Worm (Caenorhabditis elegans): ENCODE results near the gene metl-5.
A peak's percentile ranks its signal among the peaks of the same experiment; 100 is the strongest.

Gene metl-5

DNA sequence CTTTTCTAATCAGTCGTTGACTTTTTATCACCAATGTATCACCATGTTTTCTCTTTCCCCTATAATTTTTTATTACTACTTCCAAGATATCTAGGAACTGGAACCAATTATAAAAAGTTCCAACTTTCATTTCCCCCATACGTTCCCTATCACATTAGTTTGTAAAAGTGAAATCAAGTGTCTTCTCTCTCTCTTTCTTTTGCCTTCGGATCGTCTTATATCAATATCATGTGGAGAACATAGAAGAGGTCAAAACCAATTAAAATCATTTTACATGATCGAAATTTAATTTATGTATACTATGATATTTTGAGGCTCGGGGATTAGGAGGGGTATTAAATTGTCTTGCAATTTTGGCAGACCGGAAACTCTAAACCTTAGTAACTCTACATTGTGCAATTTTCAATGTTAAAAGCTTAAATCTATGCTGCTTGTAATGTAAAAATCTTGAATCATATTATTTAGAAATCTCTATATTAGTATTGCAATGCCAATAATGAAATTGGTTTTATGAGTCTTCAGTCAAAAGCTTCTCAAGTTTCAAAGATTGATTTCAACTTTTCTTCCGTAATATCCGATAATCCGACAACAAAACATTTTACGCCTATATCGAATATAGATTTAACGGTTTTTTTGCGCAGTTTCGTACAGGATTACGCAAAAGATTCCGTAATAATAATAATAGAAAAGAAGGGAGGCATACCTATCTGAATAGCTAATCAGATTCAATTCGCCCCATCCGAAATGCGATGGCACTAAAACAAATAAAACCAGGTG lies 34.8 kb upstream of the metl-5 start:
- TF ChIP-seq unc-62 (GFP tag; optimal IDR thresholded peaks at IDR 0.05 in 1 of 2) (no peak), unc-62 (tag; optimal IDR thresholded peaks at IDR 0.05) (no peak), aha-1 (tag) (peak; percentile 96), T26A8.4 (GFP tag; IDR thresholded peaks at IDR 0.05) (no peak)

ce11 chrIII:4778003-4778402 lies 24.8 kb upstream of the metl-5 start, which contains the start of gene B0393.7:
B0393.7 (minus strand) TSS chrIII:4778103.
- TF ChIP-seq aha-1 (tag) (peak; percentile 88), daf-16 (GFP tag; optimal IDR thresholded peaks at IDR 0.05) (no peak), daf-16 (tag; optimal IDR thresholded peaks at IDR 0.05) (peak; percentile 17), mes-2 (tag; optimal IDR thresholded peaks at IDR 0.05; ENCODE audit: poor library complexity, severe bottlenecking) (no peak)

ce11 chrIII:4779855-4780254 lies 23.0 kb upstream of the metl-5 start, which contains the start of gene B0393.9:
B0393.9 (minus strand) TSS chrIII:4780157.
- TF ChIP-seq nhr-25 (tag; optimal IDR thresholded peaks at IDR 0.05; ENCODE audit: borderline replicate concordance, insufficient read depth): no peak
- peak; percentile 35 for TF ChIP-seq nhr-28 (tag; optimal IDR thresholded peaks at IDR 0.05)
- no peak for TF ChIP-seq dpl-1 (GFP tag; optimal IDR thresholded peaks at IDR 0.05)
- TF ChIP-seq tra-1 (GFP tag; IDR thresholded peaks at IDR 0.05): no peak
- no peak for TF ChIP-seq dmd-8 (GFP tag; IDR thresholded peaks at IDR 0.05)
- TF ChIP-seq aly-2 (tag; optimal IDR thresholded peaks at IDR 0.05): no peak
- no peak for TF ChIP-seq hmg-1.1 (GFP tag; IDR thresholded peaks at IDR 0.05)
- TF ChIP-seq nhr-77 (tag; optimal IDR thresholded peaks at IDR 0.05): no peak
- no peak for TF ChIP-seq tag-97 (GFP tag; IDR thresholded peaks at IDR 0.05)
- peak; percentile 31 for TF ChIP-seq dve-1 (tag; optimal IDR thresholded peaks at IDR 0.05; ENCODE audit: insufficient read depth)
- no peak for TF ChIP-seq attf-4 (tag; optimal IDR thresholded peaks at IDR 0.05)
- no peak for TF ChIP-seq F26F4.8 (GFP tag; conservative IDR thresholded peaks at IDR 0.05)
- TF ChIP-seq lin-1 (GFP tag; IDR thresholded peaks at IDR 0.05): no peak
- TF ChIP-seq fkh-10 (GFP tag; optimal IDR thresholded peaks at IDR 0.05): no peak
- TF ChIP-seq T26A8.4 (GFP tag; IDR thresholded peaks at IDR 0.05): no peak
- no peak for TF ChIP-seq Y105C5A.15 (GFP tag; IDR thresholded peaks at IDR 0.05)
- no peak for TF ChIP-seq dmd-6 (GFP tag; IDR thresholded peaks at IDR 0.05)
- TF ChIP-seq jun-1 (tag; optimal IDR thresholded peaks at IDR 0.05): no peak
- no peak for TF ChIP-seq zfp-2 (tag; optimal IDR thresholded peaks at IDR 0.05)
- TF ChIP-seq daf-8 (GFP tag; IDR thresholded peaks at IDR 0.05): no peak
- no peak for TF ChIP-seq daf-16 (GFP tag; optimal IDR thresholded peaks at IDR 0.05)
- TF ChIP-seq daf-16 (tag; optimal IDR thresholded peaks at IDR 0.05): peak; percentile 73
- TF ChIP-seq D1046.2 (GFP tag; IDR thresholded peaks at IDR 0.05): no peak
- TF ChIP-seq nhr-42 (GFP tag; IDR thresholded peaks at IDR 0.05): no peak
- TF ChIP-seq daf-12 (tag; optimal IDR thresholded peaks at IDR 0.05): no peak
- peak; percentile 12 for TF ChIP-seq pqm-1 (tag; optimal IDR thresholded peaks at IDR 0.05)
- no peak for TF ChIP-seq F10B5.3 (tag; optimal IDR thresholded peaks at IDR 0.05)
- no peak for TF ChIP-seq ceh-62 (tag; optimal IDR thresholded peaks at IDR 0.05)
- peak; percentile 30 for TF ChIP-seq hlh-11 (tag; optimal IDR thresholded peaks at IDR 0.05)
- no peak for TF ChIP-seq saeg-2 (GFP tag; IDR thresholded peaks at IDR 0.05)
- no peak for TF ChIP-seq nhr-76 (tag; optimal IDR thresholded peaks at IDR 0.05)

- TF ChIP-seq unc-130 (GFP tag; optimal IDR thresholded peaks at IDR 0.05): peak; percentile 55
These were observed 20.8 kb upstream of the metl-5 start, which contains the start of the genes gex-5 and C38D4.10 for ce11 chrIII:4781937-4782576. gex-5 (minus strand) TSS chrIII:4781987. C38D4.10 (plus strand) TSS chrIII:4782526.
